Worm (Caenorhabditis elegans): ENCODE data around the gene F58F12.3.
A peak's percentile ranks its signal among the peaks of the same experiment; 100 is the strongest.

F58F12.3 gene

DNA sequence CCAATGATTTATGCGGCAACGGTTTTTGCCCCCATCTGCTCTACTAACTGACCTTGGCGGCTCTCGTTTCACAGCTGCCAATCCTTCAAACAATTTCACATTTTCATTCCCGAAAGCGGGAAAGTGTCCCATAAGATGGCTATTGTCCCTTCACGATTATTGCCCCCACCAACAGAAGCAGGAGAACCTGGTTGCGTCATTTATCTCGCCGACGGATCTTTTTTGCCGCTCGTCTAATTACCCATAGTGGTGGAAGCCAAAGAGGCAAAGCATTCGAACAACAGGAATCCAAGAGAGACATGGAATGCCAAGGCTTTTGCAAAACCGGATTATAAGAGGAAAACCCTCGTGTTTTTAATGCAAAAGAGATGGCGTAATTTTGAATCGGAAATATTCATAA lies 18.0 kb upstream of the F58F12.3 start:
- TF ChIP-seq blmp-1 (tag; optimal IDR thresholded peaks at IDR 0.05) (peak; percentile 45), nhr-76 (tag; optimal IDR thresholded peaks at IDR 0.05) (no peak)

DNA sequence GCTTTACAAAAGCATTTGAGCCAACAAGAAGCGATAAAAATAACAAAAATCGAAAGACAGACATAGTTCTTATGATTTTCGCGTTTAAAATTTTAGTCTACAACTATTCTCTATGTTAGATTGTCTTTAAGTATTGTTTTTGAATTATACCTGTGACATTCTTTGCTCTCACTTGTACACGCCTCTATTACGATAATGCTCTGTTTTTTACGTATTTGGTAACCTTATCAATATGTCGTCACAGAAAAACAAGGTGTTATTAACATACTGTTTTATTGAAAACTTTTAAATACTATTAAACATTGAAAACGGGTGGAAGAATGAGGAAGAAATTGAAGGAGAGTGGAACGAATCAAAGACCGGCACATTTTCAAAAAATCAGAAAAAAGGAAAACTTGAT lies 16.2 kb upstream of the F58F12.3 start, which contains the start of gene spp-11:
TSS of gene spp-11 (minus strand) at position 101 of the 400 bp plus-strand sequence.
- no peak for TF ChIP-seq sup-37 (GFP tag; optimal IDR thresholded peaks at IDR 0.05)
- no peak for TF ChIP-seq nhr-85 (tag)
- no peak for TF ChIP-seq efl-1 (optimal IDR thresholded peaks at IDR 0.05)
- TF ChIP-seq efl-1 (GFP tag; optimal IDR thresholded peaks at IDR 0.05 in 1 of 2), result no peak
- no peak for TF ChIP-seq F16B12.6 (tag; optimal IDR thresholded peaks at IDR 0.05)
- TF ChIP-seq C16A3.4 (tag; optimal IDR thresholded peaks at IDR 0.05), result no peak
- no peak for TF ChIP-seq rnt-1 (tag; optimal IDR thresholded peaks at IDR 0.05)

DNA sequence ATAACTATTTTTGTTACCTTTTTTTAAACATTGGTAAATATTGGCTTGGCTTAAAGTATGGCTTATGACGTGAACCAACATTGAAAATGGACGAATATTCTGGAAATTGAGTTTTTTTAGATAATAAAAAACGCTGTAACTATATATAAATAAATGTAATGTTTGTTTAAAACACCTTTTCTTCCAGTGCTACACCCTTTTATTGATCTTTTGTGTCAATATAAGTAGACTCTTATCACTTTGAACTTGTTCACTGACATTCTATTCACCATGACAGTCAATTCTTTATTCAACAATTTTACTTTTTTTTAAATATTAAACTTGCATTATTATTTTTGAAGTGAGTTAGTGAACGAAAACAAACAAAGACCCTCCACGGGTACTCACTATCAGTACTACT lies 12.1 kb upstream of the F58F12.3 start, which contains the start of gene T25D10.1:
TSS of gene T25D10.1 (plus strand) at position 169 of the 400 bp plus-strand sequence.
- TF ChIP-seq elt-2 (tag; optimal IDR thresholded peaks at IDR 0.05), result peak; percentile 37
- TF ChIP-seq ceh-88 (GFP tag; IDR thresholded peaks at IDR 0.05), result no peak

DNA sequence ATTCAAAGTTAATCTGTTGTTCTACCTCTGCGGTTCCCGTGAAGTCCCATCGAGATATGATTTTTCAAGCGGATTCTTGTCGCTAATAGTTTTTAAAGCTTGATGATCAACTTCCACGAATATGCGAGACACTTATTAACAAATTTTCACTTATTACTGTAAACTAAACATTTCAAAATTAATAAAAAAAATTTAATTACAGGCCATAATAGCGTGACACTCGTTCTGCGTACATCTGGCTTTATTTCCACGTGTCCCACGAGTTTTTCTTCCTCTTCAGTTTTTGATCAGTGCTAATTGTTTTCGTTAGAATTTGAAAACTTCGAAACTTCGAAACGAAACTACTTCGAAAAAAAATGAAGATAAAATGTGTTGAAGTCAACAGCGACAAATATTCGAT lies 10.6 kb upstream of the F58F12.3 start, which contains the start of gene btb-2:
TSS of gene btb-2 (plus strand) at position 301 of the 400 bp plus-strand sequence.
- TF ChIP-seq ceh-90 (tag; optimal IDR thresholded peaks at IDR 0.05), result no peak
- no peak for TF ChIP-seq fkh-4 (tag; optimal IDR thresholded peaks at IDR 0.05; ENCODE audit: borderline replicate concordance)
- no peak for TF ChIP-seq nhr-12 (tag; optimal IDR thresholded peaks at IDR 0.05)
- TF ChIP-seq egl-27 (tag; optimal IDR thresholded peaks at IDR 0.05), result no peak
- no peak for TF ChIP-seq Y116A8C.19 (tag; optimal IDR thresholded peaks at IDR 0.05; ENCODE audit: borderline replicate concordance)
- no peak for TF ChIP-seq F16B12.6 (tag; optimal IDR thresholded peaks at IDR 0.05)

DNA sequence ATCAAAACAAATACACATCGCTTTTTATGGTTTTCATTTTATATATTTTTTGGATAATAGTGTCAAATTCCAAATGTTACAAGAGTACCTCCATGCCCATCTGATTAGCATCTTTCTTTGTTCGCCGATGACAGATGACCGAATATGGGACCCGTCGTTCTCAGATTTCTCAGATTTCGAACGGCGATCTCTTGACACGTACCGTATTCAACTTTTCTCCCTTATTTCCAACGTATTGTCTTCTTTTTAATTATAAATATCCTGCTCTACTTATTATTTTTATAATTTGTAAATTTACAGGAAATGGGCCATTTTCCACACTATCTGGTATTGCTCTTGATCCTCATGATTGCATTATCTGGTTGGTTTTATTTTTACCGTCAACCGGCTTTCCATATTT lies 7.3 kb upstream of the F58F12.3 start, which contains the start of gene zig-10:
TSS of gene zig-10 (plus strand) at position 301 of the 400 bp plus-strand sequence.
- TF ChIP-seq C04F5.9 (tag; optimal IDR thresholded peaks at IDR 0.05), result no peak
- TF ChIP-seq elt-2 (tag; optimal IDR thresholded peaks at IDR 0.05), result no peak
- TF ChIP-seq mep-1 (tag; optimal IDR thresholded peaks at IDR 0.05), result no peak
- TF ChIP-seq ceh-63 (GFP tag; optimal IDR thresholded peaks at IDR 0.05), result no peak
- no peak for TF ChIP-seq egl-13 (tag; optimal IDR thresholded peaks at IDR 0.05)
- no peak for TF ChIP-seq nhr-19 (GFP tag; conservative IDR thresholded peaks at IDR 0.05)
- TF ChIP-seq snu-23 (GFP tag; optimal IDR thresholded peaks at IDR 0.05), result no peak
- TF ChIP-seq nhr-90 (tag; optimal IDR thresholded peaks at IDR 0.05; ENCODE audit: poor library complexity), result no peak
- TF ChIP-seq lin-13 (GFP tag; optimal IDR thresholded peaks at IDR 0.05), result no peak
- TF ChIP-seq grh-1 (GFP tag; IDR thresholded peaks at IDR 0.05), result no peak
- TF ChIP-seq skn-1 (tag; optimal IDR thresholded peaks at IDR 0.05), result no peak
- TF ChIP-seq C16A3.4 (tag; optimal IDR thresholded peaks at IDR 0.05), result no peak
- TF ChIP-seq ceh-88 (GFP tag; IDR thresholded peaks at IDR 0.05), result no peak

DNA sequence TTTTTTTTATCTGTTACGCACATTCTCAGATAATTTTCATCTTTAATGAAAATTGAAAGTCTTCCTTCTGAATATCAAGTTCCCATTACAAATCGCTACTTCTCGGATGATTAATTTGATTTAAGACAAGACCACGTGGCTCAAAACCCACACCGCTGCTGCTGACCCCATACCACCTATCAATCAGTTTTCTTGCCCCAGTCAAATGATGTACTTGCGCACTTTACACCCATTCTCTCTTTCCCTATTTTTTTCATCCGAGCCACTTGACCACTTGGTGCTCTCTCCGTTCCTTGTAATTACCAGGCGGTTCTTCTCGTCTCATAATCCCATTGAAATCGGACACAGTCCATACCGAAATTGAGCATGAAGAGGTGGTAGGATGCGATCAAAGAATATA lies 2.9 kb upstream of the F58F12.3 start:
- TF ChIP-seq rnt-1 (tag; optimal IDR thresholded peaks at IDR 0.05) (peak; percentile 24), dpl-1 (GFP tag; optimal IDR thresholded peaks at IDR 0.05) (no peak)

DNA sequence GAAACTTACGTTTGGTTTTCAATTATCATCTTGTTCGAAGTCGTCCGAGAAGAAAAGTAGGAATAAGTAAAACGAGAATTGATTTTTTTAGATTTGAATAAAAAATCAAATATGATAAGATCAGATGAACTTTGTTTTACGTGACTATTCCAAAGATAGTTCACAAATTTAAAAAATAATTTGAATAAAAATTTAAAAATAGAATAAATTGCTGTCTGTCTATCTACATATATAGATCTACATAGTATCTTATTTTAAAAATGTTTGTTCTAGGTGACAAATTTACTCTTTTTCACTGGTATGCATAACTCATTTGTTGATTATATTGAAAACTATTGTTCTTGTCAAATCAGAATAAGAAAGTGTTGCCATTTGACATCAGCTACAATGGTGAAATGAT lies 3.2 kb downstream of the F58F12.3 start, which contains the start of gene F58F12.2:
TSS of gene F58F12.2 (minus strand) at position 101 of the 400 bp plus-strand sequence.
- TF ChIP-seq mab-9 (GFP tag; IDR thresholded peaks at IDR 0.05) (no peak), ceh-8 (GFP tag; optimal IDR thresholded peaks at IDR 0.05) (no peak), snu-23 (GFP tag; optimal IDR thresholded peaks at IDR 0.05) (no peak), grh-1 (GFP tag; IDR thresholded peaks at IDR 0.05) (no peak), unc-30 (tag; optimal IDR thresholded peaks at IDR 0.05) (no peak), aly-2 (tag; optimal IDR thresholded peaks at IDR 0.05) (no peak), isw-1 (GFP tag; IDR thresholded peaks at IDR 0.05) (no peak), lsy-2 (tag; optimal IDR thresholded peaks at IDR 0.05) (no peak), ets-5 (GFP tag; IDR thresholded peaks at IDR 0.05) (no peak), ztf-11 (tag; optimal IDR thresholded peaks at IDR 0.05) (no peak), unc-62 (GFP tag; optimal IDR thresholded peaks at IDR 0.05) (no peak), nhr-19 (GFP tag; conservative IDR thresholded peaks at IDR 0.05) (no peak), snpc-4 (tag; optimal IDR thresholded peaks at IDR 0.05) (no peak)
